Worm (Caenorhabditis elegans) whole organism, L3 larva: ENCODE results near the gene gcy-7.

ENCODE experiments used
- R02D3.7 ChIP-seq: fragments of 150-350 bp; optimal IDR thresholded peaks from 2 replicates; lab custom pipeline; 2014; ENCODE audit warnings: missing biosample characterization, missing genetic modification characterization
- ama-1 ChIP-seq: fragments of 150-350 bp; optimal IDR thresholded peaks from 2 replicates; lab custom pipeline; 2018
- ceh-16 ChIP-seq: sonication (generic microtip); optimal IDR thresholded peaks from 2 replicates; lab custom pipeline; 2017; ENCODE audit warnings: missing biosample characterization, missing genetic modification characterization
- ceh-82 ChIP-seq: fragments of 150-350 bp; optimal IDR thresholded peaks from 2 replicates; lab custom pipeline; 2014; ENCODE audit warnings: missing biosample characterization, missing genetic modification characterization
- ceh-9 ChIP-seq: sonication (generic microtip); optimal IDR thresholded peaks from 2 replicates; lab custom pipeline; 2018; ENCODE audit warnings: missing biosample characterization, missing genetic modification characterization
- daf-12 ChIP-seq: fragments of 150-350 bp; optimal IDR thresholded peaks from 2 replicates; lab custom pipeline; 2014; ENCODE audit warnings: missing biosample characterization, missing genetic modification reagents, missing genetic modification characterization
- egl-5 ChIP-seq: fragments of 150-350 bp; optimal IDR thresholded peaks from 2 replicates; lab custom pipeline; 2017; ENCODE audit warnings: missing biosample characterization, missing genetic modification reagents, missing genetic modification characterization, inconsistent platforms
- elt-2 ChIP-seq: sonication (generic microtip); optimal IDR thresholded peaks from 2 replicates; lab custom pipeline; 2016; ENCODE audit warnings: missing genetic modification reagents, mild to moderate bottlenecking, missing genetic modification characterization, missing compliant biosample characterization
- elt-3 ChIP-seq, 3 experiments: fragments of 150-350 bp in 1 of 3; sonication (generic microtip) in 2 of 3; optimal IDR thresholded peaks; 2 replicates in 2 of 3; 4 replicates in 1 of 3; lab custom pipeline; 2014 to 2017; ENCODE audit warnings: missing biosample characterization in 3 of 3, missing genetic modification characterization in 3 of 3
- eor-1 ChIP-seq, 2 experiments: fragments of 150-350 bp; optimal IDR thresholded peaks; 2 replicates each; lab custom pipeline; 2014 to 2018; ENCODE audit warnings: missing biosample characterization in 2 of 2, missing genetic modification characterization in 2 of 2
- fkh-10 ChIP-seq: sonication (generic microtip); optimal IDR thresholded peaks from 2 replicates; lab custom pipeline; 2017; ENCODE audit warnings: missing biosample characterization, missing genetic modification reagents, missing genetic modification characterization
- hmg-11 ChIP-seq: sonication (generic microtip); optimal IDR thresholded peaks from 2 replicates; lab custom pipeline; 2016; ENCODE audit warnings: missing genetic modification characterization, missing compliant biosample characterization
- jun-1 ChIP-seq: fragments of 150-350 bp; optimal IDR thresholded peaks from 2 replicates; lab custom pipeline; 2014; ENCODE audit warnings: missing biosample characterization, missing genetic modification reagents, missing genetic modification characterization
- lin-15B ChIP-seq: fragments of 150-350 bp; optimal IDR thresholded peaks from 2 replicates; lab custom pipeline; 2014; ENCODE audit warnings: missing biosample characterization, missing genetic modification characterization
- lin-39 ChIP-seq: fragments of 150-350 bp; optimal IDR thresholded peaks from 2 replicates; lab custom pipeline; 2018; ENCODE audit warnings: missing biosample characterization, missing genetic modification reagents, missing genetic modification characterization
- lsy-12 ChIP-seq: sonication (generic microtip); optimal IDR thresholded peaks from 2 replicates; lab custom pipeline; 2016; ENCODE audit warnings: mild to moderate bottlenecking, missing genetic modification characterization, missing compliant biosample characterization
- mdl-1 ChIP-seq: fragments of 150-350 bp; optimal IDR thresholded peaks from 2 replicates; lab custom pipeline; 2014; ENCODE audit warnings: missing biosample characterization, missing genetic modification characterization
- mml-1 ChIP-seq: fragments of 150-350 bp; sonication (generic microtip); optimal IDR thresholded peaks from 3 replicates; lab custom pipeline; 2014; ENCODE audit warnings: missing biosample characterization, missing genetic modification characterization
- nfya-1 ChIP-seq: sonication (generic microtip); optimal IDR thresholded peaks from 2 replicates; lab custom pipeline; 2017; ENCODE audit warnings: missing genetic modification characterization, mild to moderate bottlenecking, missing compliant biosample characterization, antibody characterized with exemption, moderate library complexity; ENCODE audit not compliant: insufficient read depth
- nhr-12 ChIP-seq: fragments of 150-350 bp; optimal IDR thresholded peaks from 2 replicates; lab custom pipeline; 2014; ENCODE audit warnings: missing biosample characterization, missing genetic modification characterization
- nhr-237 ChIP-seq: fragments of 150-350 bp; optimal IDR thresholded peaks from 2 replicates; lab custom pipeline; 2014; ENCODE audit warnings: missing biosample characterization, missing genetic modification characterization
- nhr-25 ChIP-seq: sonication (generic microtip); optimal IDR thresholded peaks from 2 replicates; lab custom pipeline; 2017; ENCODE audit warnings: missing biosample characterization, missing genetic modification characterization
- nhr-43 ChIP-seq: sonication (generic microtip); optimal IDR thresholded peaks from 2 replicates; lab custom pipeline; 2016; ENCODE audit warnings: mild to moderate bottlenecking, missing genetic modification characterization, missing compliant biosample characterization; ENCODE audit not compliant: poor library complexity, severe bottlenecking
- nhr-67 ChIP-seq: fragments of 150-350 bp; optimal IDR thresholded peaks from 2 replicates; lab custom pipeline; 2014; ENCODE audit warnings: missing biosample characterization, missing genetic modification characterization
- nhr-76 ChIP-seq: fragments of 150-350 bp; sonication (generic microtip); optimal IDR thresholded peaks from 5 replicates; lab custom pipeline; 2014; ENCODE audit warnings: missing biosample characterization, missing genetic modification characterization
- nhr-77 ChIP-seq: fragments of 150-350 bp; optimal IDR thresholded peaks from 2 replicates; lab custom pipeline; 2014; ENCODE audit warnings: missing biosample characterization, missing genetic modification characterization
- pha-4 ChIP-seq: fragments of 150-350 bp; optimal IDR thresholded peaks from 2 replicates; lab custom pipeline; 2014; ENCODE audit warnings: missing biosample characterization, missing genetic modification reagents, missing genetic modification characterization
- pqm-1 ChIP-seq: fragments of 150-350 bp; optimal IDR thresholded peaks from 2 replicates; lab custom pipeline; 2017; ENCODE audit warnings: missing biosample characterization, missing genetic modification characterization, inconsistent platforms
- sea-2 ChIP-seq: fragments of 150-350 bp; sonication (generic microtip); optimal IDR thresholded peaks from 4 replicates; lab custom pipeline; 2014; ENCODE audit warnings: missing biosample characterization, missing genetic modification reagents, missing genetic modification characterization
- unc-39 ChIP-seq: sonication (generic microtip); optimal IDR thresholded peaks from 4 replicates; lab custom pipeline; 2017; ENCODE audit warnings: missing biosample characterization, missing genetic modification characterization
- zag-1 ChIP-seq: fragments of 150-350 bp; optimal IDR thresholded peaks from 2 replicates; lab custom pipeline; 2014; ENCODE audit warnings: missing biosample characterization, missing genetic modification characterization
- ztf-11 ChIP-seq: fragments of 150-350 bp; optimal IDR thresholded peaks from 2 replicates; lab custom pipeline; 2014; ENCODE audit warnings: missing biosample characterization, missing genetic modification characterization
- ztf-4 ChIP-seq: fragments of 150-350 bp; optimal IDR thresholded peaks from 2 replicates; lab custom pipeline; 2014; ENCODE audit warnings: missing biosample characterization, missing genetic modification characterization

Gene gcy-7

DNA sequence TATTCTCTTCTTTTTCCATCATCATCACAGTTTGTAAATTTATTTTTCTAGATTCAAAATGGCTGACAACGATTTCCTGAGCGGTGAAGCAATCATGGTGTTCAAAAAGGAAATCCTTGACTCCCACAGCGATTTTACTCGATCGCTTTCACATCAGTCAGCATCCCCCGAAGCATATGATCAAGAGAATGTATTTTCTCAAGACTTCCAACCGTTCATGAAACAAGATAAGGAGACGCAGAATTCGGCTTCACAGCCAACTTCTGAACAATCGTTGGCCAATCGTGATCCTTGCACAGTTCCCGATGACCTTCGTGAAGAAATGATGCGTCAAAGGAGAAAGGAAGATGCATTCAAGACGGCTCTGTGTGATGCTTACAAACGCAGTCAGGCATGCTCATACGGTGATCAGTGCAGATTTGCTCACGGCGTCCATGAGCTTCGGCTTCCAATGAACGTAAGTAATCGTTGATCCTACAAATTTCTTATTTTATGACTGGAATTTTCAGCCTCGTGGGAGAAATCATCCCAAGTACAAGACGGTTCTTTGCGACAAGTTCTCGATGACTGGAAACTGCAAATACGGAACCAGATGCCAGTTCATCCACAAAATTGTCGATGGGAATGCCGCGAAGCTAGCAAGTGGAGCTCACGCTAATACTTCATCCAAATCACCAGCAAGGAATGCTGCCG, 27.0 kb downstream of the gcy-7 start, which contains the start of gene pos-1:
TSS of gene pos-1 (plus strand) at position 51 of the 693 bp plus-strand sequence.
- TF ChIP-seq unc-39 (tag; lab: Kevin White, UChicago) (no peak), nhr-12 (no peak), hmg-11 (no peak), lsy-12 (tag; lab: Kevin White, UChicago) (no peak), nhr-67 (tag; lab: Kevin White, UChicago) (no peak), ceh-9 (no peak), nhr-76 (tag; lab: Kevin White, UChicago) (no peak), ztf-4 (no peak), pqm-1 (tag; lab: Kevin White, UChicago) (no peak), zag-1 (no peak), lin-39 (no peak), ceh-82 (tag; lab: Kevin White, UChicago) (no peak), eor-1 (tag; optimal IDR thresholded peaks at IDR 0.05; lab: Kevin White, UChicago) (no peak), egl-5 (tag; lab: Kevin White, UChicago) (no peak), sea-2 (GFP tag; lab: Kevin White, UChicago) (no peak), nhr-237 (no peak), elt-2 (no peak), nhr-43 (tag; lab: Kevin White, UChicago) (no peak), elt-3 (tag; optimal IDR thresholded peaks at IDR 0.05; lab: Kevin White, UChicago) (no peak)

DNA sequence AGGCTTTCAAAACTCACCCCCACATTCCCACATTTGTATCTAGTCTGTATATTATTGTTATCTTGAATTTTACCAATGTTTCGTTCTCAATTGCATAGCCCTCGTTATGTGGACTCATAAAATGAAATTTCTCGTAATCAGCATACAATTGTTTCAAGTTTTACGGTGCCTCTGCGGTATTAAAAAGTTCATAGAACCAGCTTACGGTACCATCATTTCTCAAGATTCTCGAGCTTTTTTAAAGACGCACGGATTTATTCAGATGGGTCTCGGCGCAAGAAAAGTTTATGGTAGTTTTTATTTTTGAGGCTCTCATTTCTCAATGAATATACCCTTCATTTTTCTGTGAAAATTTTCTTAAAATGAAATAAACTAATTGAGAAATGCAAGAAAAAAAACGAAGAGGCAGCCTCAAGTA, 28.0 kb downstream of the gcy-7 start:
- TF ChIP-seq ama-1 (lab: Kevin White, UChicago) (no peak), ceh-82 (tag; lab: Kevin White, UChicago) (no peak), lin-15B (tag; lab: Kevin White, UChicago) (no peak), pqm-1 (tag; lab: Kevin White, UChicago) (no peak), ceh-16 (no peak), ztf-11 (tag; lab: Kevin White, UChicago) (no peak), fkh-10 (GFP tag; lab: Kevin White, UChicago) (no peak), nhr-76 (tag; lab: Kevin White, UChicago) (no peak), mdl-1 (no peak), daf-12 (tag; lab: Kevin White, UChicago) (no peak), R02D3.7 (tag; lab: Kevin White, UChicago) (no peak), ceh-9 (no peak)

DNA sequence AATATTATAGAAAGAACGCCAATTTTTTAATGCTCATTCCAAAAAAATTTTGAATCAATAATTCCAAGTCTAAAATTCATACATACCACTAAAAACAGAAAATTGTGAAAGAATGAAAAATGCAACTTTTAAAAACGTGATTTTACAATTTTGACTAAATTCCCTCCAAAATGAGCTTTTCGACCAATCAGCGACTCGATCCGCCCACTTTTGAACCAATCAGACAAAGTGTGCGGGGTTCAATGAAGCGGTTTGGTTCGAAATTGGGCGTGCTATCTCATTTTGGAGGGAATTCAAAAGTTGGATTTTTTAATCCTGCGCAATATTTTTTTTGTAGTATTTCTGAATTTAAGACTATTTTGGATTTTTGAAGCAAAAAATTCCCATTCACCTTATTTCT, 30.1 kb downstream of the gcy-7 start:
- TF ChIP-seq nhr-237 = no peak
- TF ChIP-seq nhr-77 = no peak
- peak; percentile 69 for TF ChIP-seq nfya-1 (tag; lab: Kevin White, UChicago)

DNA sequence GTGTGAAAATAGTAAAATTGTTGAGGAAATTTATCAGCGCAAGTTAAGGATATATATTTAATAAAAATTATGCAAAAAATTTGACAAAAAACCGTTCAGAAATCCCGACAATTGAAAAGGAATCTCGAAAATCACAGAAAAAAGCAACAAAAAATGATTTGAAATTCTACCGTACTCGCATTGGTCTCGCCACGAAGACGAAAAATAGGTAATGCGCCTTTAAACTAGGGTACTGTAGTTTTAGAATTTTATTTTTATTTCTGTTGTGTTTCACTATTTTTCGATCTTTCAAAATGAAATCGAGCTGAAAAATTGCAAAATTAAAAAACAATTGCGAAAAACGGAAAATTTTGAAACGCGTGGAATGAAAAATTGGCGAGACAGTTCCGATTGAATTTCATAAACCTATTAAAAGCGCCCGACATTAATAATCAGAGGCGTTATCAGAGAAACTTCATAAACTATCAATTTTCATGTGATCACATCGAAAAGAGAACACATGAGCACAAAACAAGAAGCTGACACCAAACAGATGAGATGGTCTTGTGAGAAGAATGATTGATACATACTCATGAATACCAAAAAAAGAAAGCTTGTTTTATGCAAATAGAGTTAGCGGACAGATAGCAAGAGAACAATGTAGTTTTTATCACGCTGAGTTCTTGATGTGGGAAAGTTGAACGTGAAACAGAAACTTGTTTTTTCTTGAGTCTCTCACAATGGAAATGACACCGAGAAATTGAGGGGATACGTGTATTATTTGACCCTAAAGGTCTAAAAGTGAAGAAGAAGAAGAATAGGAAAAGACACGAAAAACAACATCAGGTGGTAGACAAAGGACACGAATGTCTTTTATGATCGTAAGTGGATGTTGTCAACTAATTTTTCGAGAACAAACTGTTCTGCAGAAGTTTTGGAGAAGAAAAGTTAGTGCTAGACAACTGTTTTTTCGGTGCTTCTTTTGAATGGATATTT, 38.0 kb downstream of the gcy-7 start:
- TF ChIP-seq ztf-4 (peak; percentile 23), pqm-1 (tag; lab: Kevin White, UChicago) (peak; percentile 88), nhr-25 (tag; lab: Kevin White, UChicago) (peak; percentile 14), pha-4 (tag; lab: Kevin White, UChicago) (peak; percentile 73), mml-1 (tag; lab: Kevin White, UChicago) (no peak), ama-1 (lab: Kevin White, UChicago) (peak; percentile 16), lin-39 (no peak), jun-1 (tag; lab: Kevin White, UChicago) (peak; percentile 9), elt-2 (peak; percentile 92)
